Worm (Caenorhabditis elegans): ENCODE measurements around the gene Y82E9BR.8.

The Y82E9BR.8 gene

ce11 chrIII:1395355-1395754 lies 37.5 kb upstream of the Y82E9BR.8 start:
- TF ChIP-seq daf-16 (GFP tag; optimal IDR thresholded peaks at IDR 0.05) (no peak), daf-16 (tag; optimal IDR thresholded peaks at IDR 0.05) (peak; percentile 28), unc-62 (GFP tag; optimal IDR thresholded peaks at IDR 0.05 in 1 of 2) (no peak), unc-62 (tag; optimal IDR thresholded peaks at IDR 0.05) (no peak), dmd-9 (GFP tag; IDR thresholded peaks at IDR 0.05) (no peak), nhr-28 (tag; optimal IDR thresholded peaks at IDR 0.05) (peak; percentile 17), dmd-8 (GFP tag; IDR thresholded peaks at IDR 0.05) (no peak), dmd-6 (GFP tag; IDR thresholded peaks at IDR 0.05) (peak; percentile 39; the same call in 1 of the 2 replicates), zip-2 (tag; optimal IDR thresholded peaks at IDR 0.05) (no peak), pqm-1 (tag; optimal IDR thresholded peaks at IDR 0.05) (peak; percentile 64), F10B5.3 (tag; optimal IDR thresholded peaks at IDR 0.05) (no peak), lsy-2 (tag; optimal IDR thresholded peaks at IDR 0.05) (no peak), hlh-11 (tag; optimal IDR thresholded peaks at IDR 0.05) (peak; percentile 19)

ce11 chrIII:1392763-1393162 lies 34.9 kb upstream of the Y82E9BR.8 start:
- TF ChIP-seq set-16 (GFP tag; IDR thresholded peaks at IDR 0.05) (no peak), nhr-102 (tag; optimal IDR thresholded peaks at IDR 0.05) (peak; percentile 58), hlh-11 (tag; optimal IDR thresholded peaks at IDR 0.05) (peak; percentile 73), nhr-111 (GFP tag; optimal IDR thresholded peaks at IDR 0.05) (no peak), php-3 (GFP tag; IDR thresholded peaks at IDR 0.05) (peak; percentile 18; the same call in 1 of the 2 replicates), nhr-77 (tag; optimal IDR thresholded peaks at IDR 0.05) (peak; percentile 60), T20F7.1 (GFP tag; optimal IDR thresholded peaks at IDR 0.05) (peak; percentile 4), duxl-1 (tag; optimal IDR thresholded peaks at IDR 0.05; ENCODE audit: poor library complexity) (no peak), mep-1 (tag; optimal IDR thresholded peaks at IDR 0.05) (no peak), nhr-42 (GFP tag; IDR thresholded peaks at IDR 0.05) (no peak), nhr-41 (GFP tag; IDR thresholded peaks at IDR 0.05) (no peak), lin-1 (GFP tag; IDR thresholded peaks at IDR 0.05) (0 out of 2 replicates have a peak, but pooled peaks have one; percentile 44), dve-1 (tag; optimal IDR thresholded peaks at IDR 0.05; ENCODE audit: insufficient read depth) (peak; percentile 63), fos-1 (tag; optimal IDR thresholded peaks at IDR 0.05) (no peak), nhr-28 (tag; optimal IDR thresholded peaks at IDR 0.05) (peak; percentile 71), ces-1 (GFP tag; optimal IDR thresholded peaks at IDR 0.05) (no peak), nhr-48 (tag; optimal IDR thresholded peaks at IDR 0.05) (peak; percentile 7), daf-16 (GFP tag; optimal IDR thresholded peaks at IDR 0.05) (no peak), daf-16 (tag; optimal IDR thresholded peaks at IDR 0.05) (peak; percentile 58), dmd-6 (GFP tag; IDR thresholded peaks at IDR 0.05) (peak; percentile 86), lin-38 (GFP tag; IDR thresholded peaks at IDR 0.05) (peak; percentile 85), pqm-1 (tag; optimal IDR thresholded peaks at IDR 0.05) (peak; percentile 84), tra-1 (GFP tag; IDR thresholded peaks at IDR 0.05) (peak; percentile 42; the same call in 1 of the 2 replicates), nhr-76 (tag; optimal IDR thresholded peaks at IDR 0.05) (no peak)

- no peak for TF ChIP-seq nhr-10 (tag; optimal IDR thresholded peaks at IDR 0.05)
- TF ChIP-seq ceh-62 (tag; optimal IDR thresholded peaks at IDR 0.05) = no peak
These were observed 33.9 kb upstream of the Y82E9BR.8 start, which contains the start of gene pals-17 for ce11 chrIII:1391752-1392151. Gene pals-17 (minus strand): TSS chrIII:1391852.

- no peak for TF ChIP-seq daf-16 (GFP tag; optimal IDR thresholded peaks at IDR 0.05)
- peak; percentile 61 for TF ChIP-seq daf-16 (tag; optimal IDR thresholded peaks at IDR 0.05)
- no peak for TF ChIP-seq lir-3 (tag; optimal IDR thresholded peaks at IDR 0.05)
- TF ChIP-seq Y48G9A.11 (GFP tag; IDR thresholded peaks at IDR 0.05) = no peak
- TF ChIP-seq dmd-6 (GFP tag; IDR thresholded peaks at IDR 0.05) = peak; percentile 75
- TF ChIP-seq skn-1 (tag; optimal IDR thresholded peaks at IDR 0.05) = no peak
- TF ChIP-seq daf-8 (GFP tag; IDR thresholded peaks at IDR 0.05) = no peak
- no peak for TF ChIP-seq nhr-25 (tag; optimal IDR thresholded peaks at IDR 0.05; ENCODE audit: borderline replicate concordance, insufficient read depth)
- no peak for TF ChIP-seq arid-1 (GFP tag; conservative IDR thresholded peaks at IDR 0.05)
- TF ChIP-seq nhr-11 (tag; optimal IDR thresholded peaks at IDR 0.05) = no peak
- no peak for TF ChIP-seq ZK546.5 (tag; optimal IDR thresholded peaks at IDR 0.05)
- peak; percentile 57 for TF ChIP-seq nhr-77 (tag; optimal IDR thresholded peaks at IDR 0.05)
- TF ChIP-seq nhr-111 (GFP tag; optimal IDR thresholded peaks at IDR 0.05) = no peak
- TF ChIP-seq nhr-42 (GFP tag; IDR thresholded peaks at IDR 0.05) = no peak
- TF ChIP-seq ceh-20 (GFP tag; IDR thresholded peaks at IDR 0.05) = no peak
- no peak for TF ChIP-seq spr-1 (tag; optimal IDR thresholded peaks at IDR 0.05)
- TF ChIP-seq hlh-11 (tag; optimal IDR thresholded peaks at IDR 0.05) = peak; percentile 59
- TF ChIP-seq nhr-28 (tag; optimal IDR thresholded peaks at IDR 0.05) = peak; percentile 83
- TF ChIP-seq php-3 (GFP tag; IDR thresholded peaks at IDR 0.05) = peak; percentile 37; the same call in 1 of the 2 replicates
- no peak for TF ChIP-seq ceh-82 (tag; optimal IDR thresholded peaks at IDR 0.05)
- TF ChIP-seq lsy-2 (tag; optimal IDR thresholded peaks at IDR 0.05) = peak in 1 of 2 experiments; percentile 22
- TF ChIP-seq mdl-1 (tag; optimal IDR thresholded peaks at IDR 0.05) = no peak
- TF ChIP-seq attf-4 (tag; optimal IDR thresholded peaks at IDR 0.05) = no peak
These were observed 32.1 kb upstream of the Y82E9BR.8 start for ce11 chrIII:1389988-1390387.

Measured in whole organism, L4 larva.